Worm (Caenorhabditis elegans) whole organism, young adult: ENCODE data around the gene str-10.

Experiments used
- athp-1 ChIP-seq: sonication (generic microtip); optimal IDR thresholded peaks from 2 replicates; lab custom pipeline; 2017; ENCODE audit warnings: mild to moderate bottlenecking, missing genetic modification characterization, missing compliant biosample characterization
- ccch-3 ChIP-seq: fragments of 200-800 bp; sonication (Bioruptor generic); optimal IDR thresholded peaks from 2 replicates; lab custom pipeline; 2018; ENCODE audit warnings: mild to moderate bottlenecking, missing genetic modification characterization, missing compliant biosample characterization
- ztf-6 ChIP-seq: fragments of 200-800 bp; sonication (Bioruptor generic); IDR thresholded peaks from 2 replicates; pipeline ENCODE4 v1.3.6; 2022; ENCODE audit warnings: missing genetic modification reagents, missing genetic modification characterization, missing compliant biosample characterization

DNA sequence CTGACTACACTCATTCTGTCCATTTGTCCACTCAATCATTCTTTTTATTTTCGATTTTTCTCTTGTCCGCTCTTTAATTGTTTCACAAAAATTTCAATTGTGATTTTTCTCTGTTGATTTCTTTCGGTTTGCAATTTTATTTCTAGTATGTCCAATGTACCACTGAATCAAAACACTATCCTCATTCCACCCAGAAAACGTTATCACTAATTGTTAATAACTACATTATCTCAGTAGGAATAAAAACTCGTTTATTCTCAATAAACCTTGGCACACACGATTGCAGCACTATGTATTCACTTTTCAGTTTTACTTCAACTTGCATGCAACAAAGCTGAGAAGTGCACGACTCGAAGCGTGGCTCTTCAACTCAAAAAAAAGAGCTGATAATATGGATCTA, 31.0 kb upstream of the str-10 start, which contains the start of gene K03A11.1:
- TF ChIP-seq athp-1 (no peak), ztf-6 (GFP tag; lab: Robert Waterston, UW) (no peak), ccch-3 (no peak)
